Worm (Caenorhabditis elegans) whole organism, young adult: Measurements from ENCODE around the gene T26H8.4.

Experiments
- C17E4.6 ChIP-seq: fragments of 200-800 bp; sonication (Bioruptor generic); IDR thresholded peaks from 2 replicates; pipeline ENCODE4 v1.3.6; 2022; ENCODE audit warnings: missing genetic modification reagents, missing genetic modification characterization, missing compliant biosample characterization
- F22D6.2 ChIP-seq: sonication (generic microtip); optimal IDR thresholded peaks from 2 replicates; lab custom pipeline; 2016; ENCODE audit warnings: mild to moderate bottlenecking, missing genetic modification characterization, missing compliant biosample characterization
- F33H1.4 ChIP-seq: fragments of 200-800 bp; sonication (Bioruptor generic); IDR thresholded peaks from 2 replicates; pipeline ENCODE4 v1.3.6; 2022; ENCODE audit warnings: missing genetic modification reagents, missing genetic modification characterization, missing compliant biosample characterization
- Y79H2A.3 ChIP-seq: fragments of 200-800 bp; sonication (Bioruptor generic); conservative IDR thresholded peaks from 2 replicates; pipeline ENCODE4 v1.3.6; 2022; ENCODE audit warnings: missing genetic modification reagents, missing genetic modification characterization, missing compliant biosample characterization
- Y95B8A.8 ChIP-seq: fragments of 200-800 bp; sonication (Bioruptor generic); IDR thresholded peaks from 2 replicates; pipeline ENCODE4 v1.3.6; 2022; ENCODE audit warnings: missing genetic modification reagents, missing genetic modification characterization, missing compliant biosample characterization
- akir-1 ChIP-seq: fragments of 200-800 bp; sonication (Bioruptor generic); optimal IDR thresholded peaks from 2 replicates; lab custom pipeline; 2018; ENCODE audit warnings: mild to moderate bottlenecking, missing genetic modification characterization, moderate library complexity, missing compliant biosample characterization
- ama-1 ChIP-seq, 3 experiments: fragments of 150-350 bp in 1 of 3; sonication (generic microtip) in 2 of 3; optimal IDR thresholded peaks; 2 replicates each; lab custom pipeline; 2014 to 2018; ENCODE audit warnings: missing biosample characterization in 2 of 3, missing genetic modification characterization in 2 of 3, missing genetic modification reagents in 2 of 3
- aptf-3 ChIP-seq: fragments of 200-800 bp; sonication (Bioruptor generic); IDR thresholded peaks from 2 replicates; pipeline ENCODE4 v1.3.6; 2022; ENCODE audit warnings: missing genetic modification characterization, missing compliant biosample characterization
- atf-7 ChIP-seq: sonication (generic microtip); optimal IDR thresholded peaks from 2 replicates; lab custom pipeline; 2017; ENCODE audit warnings: mild to moderate bottlenecking, missing genetic modification characterization, missing compliant biosample characterization
- athp-1 ChIP-seq: sonication (generic microtip); optimal IDR thresholded peaks from 2 replicates; lab custom pipeline; 2017; ENCODE audit warnings: mild to moderate bottlenecking, missing genetic modification characterization, missing compliant biosample characterization
- ccch-3 ChIP-seq: fragments of 200-800 bp; sonication (Bioruptor generic); optimal IDR thresholded peaks from 2 replicates; lab custom pipeline; 2018; ENCODE audit warnings: mild to moderate bottlenecking, missing genetic modification characterization, missing compliant biosample characterization
- cebp-1 ChIP-seq, 2 experiments: fragments of 200-800 bp in 1 of 2; sonication (Bioruptor generic) in 1 of 2; sonication (generic microtip) in 1 of 2; IDR thresholded peaks in 1 of 2; optimal IDR thresholded peaks in 1 of 2; 2 replicates each; pipeline versions ENCODE4 v1.3.6 to Lab custom; 2017 to 2022; ENCODE audit warnings: missing compliant biosample characterization in 2 of 2, missing genetic modification characterization in 2 of 2, mild to moderate bottlenecking in 1 of 2, missing genetic modification reagents in 1 of 2, moderate library complexity in 1 of 2
- ceh-100 ChIP-seq: fragments of 200-800 bp; sonication (Bioruptor generic); IDR thresholded peaks from 2 replicates; pipeline ENCODE4 v1.3.6; 2022; ENCODE audit warnings: missing genetic modification reagents, missing genetic modification characterization, missing compliant biosample characterization
- ceh-40 ChIP-seq: fragments of 200-800 bp; sonication (Bioruptor generic); IDR thresholded peaks from 2 replicates; pipeline ENCODE4 v1.3.6; 2022; ENCODE audit warnings: missing genetic modification characterization, missing compliant biosample characterization
- ceh-91 ChIP-seq: fragments of 200-800 bp; sonication (Bioruptor generic); IDR thresholded peaks from 2 replicates; pipeline ENCODE4 v1.3.6; 2022; ENCODE audit warnings: missing genetic modification reagents, missing genetic modification characterization, missing compliant biosample characterization
- dox-1 ChIP-seq: fragments of 200-800 bp; sonication (Bioruptor generic); IDR thresholded peaks from 2 replicates; pipeline ENCODE4 v1.3.6; 2022; ENCODE audit warnings: missing genetic modification reagents, missing genetic modification characterization, missing compliant biosample characterization
- dpl-1 ChIP-seq: fragments of 150-350 bp; optimal IDR thresholded peaks from 2 replicates; lab custom pipeline; 2014; ENCODE audit warnings: missing biosample characterization, missing genetic modification reagents, missing genetic modification characterization
- efl-1 ChIP-seq: fragments of 150-350 bp; optimal IDR thresholded peaks from 2 replicates; lab custom pipeline; 2014; ENCODE audit warnings: missing biosample characterization, missing genetic modification reagents, missing genetic modification characterization
- egl-44 ChIP-seq: fragments of 200-800 bp; sonication (Bioruptor generic); IDR thresholded peaks from 2 replicates; pipeline ENCODE4 v1.3.6; 2022; ENCODE audit warnings: missing genetic modification reagents, missing genetic modification characterization, missing compliant biosample characterization
- egrh-3 ChIP-seq: fragments of 200-800 bp; sonication (Bioruptor generic); IDR thresholded peaks from 2 replicates; pipeline ENCODE4 v1.3.6; 2022; ENCODE audit warnings: missing genetic modification reagents, missing genetic modification characterization, missing compliant biosample characterization
- ekl-4 ChIP-seq: fragments of 200-800 bp; sonication (Bioruptor generic); IDR thresholded peaks from 2 replicates; pipeline ENCODE4 v1.3.6; 2022; ENCODE audit warnings: missing genetic modification reagents, missing genetic modification characterization, missing compliant biosample characterization
- ets-4 ChIP-seq: fragments of 200-800 bp; sonication (Bioruptor generic); optimal IDR thresholded peaks from 2 replicates; lab custom pipeline; 2018; ENCODE audit warnings: mild to moderate bottlenecking, missing genetic modification characterization, missing compliant biosample characterization
- him-1 ChIP-seq: sonication (generic microtip); optimal IDR thresholded peaks from 2 replicates; lab custom pipeline; 2016; ENCODE audit warnings: missing genotype, missing genetic modification reagents, missing genetic modification characterization, missing compliant biosample characterization
- hrde-1 ChIP-seq: sonication (generic microtip); optimal IDR thresholded peaks from 2 replicates; lab custom pipeline; 2016; ENCODE audit warnings: missing genetic modification characterization, mild to moderate bottlenecking, missing compliant biosample characterization, moderate library complexity, missing genotype, missing genetic modification reagents, borderline replicate concordance
- hsf-1 ChIP-seq: fragments of 200-800 bp; sonication (Bioruptor generic); IDR thresholded peaks from 2 replicates; pipeline ENCODE4 v1.3.6; 2022; ENCODE audit warnings: missing genetic modification reagents, missing genetic modification characterization, missing compliant biosample characterization
- lir-1 ChIP-seq: fragments of 200-800 bp; sonication (Bioruptor generic); conservative IDR thresholded peaks from 2 replicates; pipeline ENCODE4 v1.3.6; 2022; ENCODE audit warnings: missing genetic modification reagents, missing genetic modification characterization, missing compliant biosample characterization
- madf-10 ChIP-seq: sonication (generic microtip); optimal IDR thresholded peaks from 2 replicates; lab custom pipeline; 2016; ENCODE audit warnings: mild to moderate bottlenecking, missing genetic modification characterization, missing compliant biosample characterization
- madf-6 ChIP-seq: fragments of 200-800 bp; sonication (Bioruptor generic); IDR thresholded peaks from 2 replicates; pipeline ENCODE4 v1.3.6; 2022; ENCODE audit warnings: missing genetic modification reagents, missing genetic modification characterization, missing compliant biosample characterization
- nfya-1 ChIP-seq: sonication (generic microtip); optimal IDR thresholded peaks from 2 replicates; lab custom pipeline; 2017; ENCODE audit warnings: antibody characterized with exemption, missing compliant biosample characterization, missing genetic modification characterization, borderline replicate concordance; ENCODE audit not compliant: insufficient read depth
- nhr-80 ChIP-seq: sonication (generic microtip); optimal IDR thresholded peaks from 2 replicates; lab custom pipeline; 2016; ENCODE audit warnings: missing genetic modification characterization, missing compliant biosample characterization
- pha-4 ChIP-seq: fragments of 150-350 bp; sonication (generic microtip); optimal IDR thresholded peaks from 2 replicates; lab custom pipeline; 2014; ENCODE audit warnings: missing biosample characterization, missing genetic modification reagents, missing genetic modification characterization
- rec-8 ChIP-seq, 2 experiments: sonication (generic microtip); optimal IDR thresholded peaks; 2 replicates each; lab custom pipeline; 2016; ENCODE audit warnings: mild to moderate bottlenecking in 2 of 2, missing genetic modification characterization in 2 of 2, missing genetic modification reagents in 2 of 2, missing genotype in 2 of 2, missing biosample characterization in 1 of 2, missing compliant biosample characterization in 1 of 2, moderate library complexity in 1 of 2
- repo-1 ChIP-seq: sonication (generic microtip); optimal IDR thresholded peaks from 2 replicates; lab custom pipeline; 2017; ENCODE audit warnings: mild to moderate bottlenecking, missing genetic modification characterization, missing compliant biosample characterization
- snpc-1.1 ChIP-seq: sonication (generic microtip); optimal IDR thresholded peaks from 2 replicates; lab custom pipeline; 2017; ENCODE audit warnings: missing genetic modification characterization, mild to moderate bottlenecking, missing compliant biosample characterization, antibody characterized with exemption, moderate library complexity, missing genotype, missing genetic modification reagents; ENCODE audit not compliant: insufficient read depth
- sptf-2 ChIP-seq: fragments of 200-800 bp; sonication (Bioruptor generic); optimal IDR thresholded peaks from 2 replicates; lab custom pipeline; 2018; ENCODE audit warnings: mild to moderate bottlenecking, missing genetic modification characterization, missing compliant biosample characterization
- unc-130 ChIP-seq: sonication (generic microtip); optimal IDR thresholded peaks from 2 replicates; lab custom pipeline; 2016; ENCODE audit warnings: missing genetic modification reagents, missing genetic modification characterization, missing compliant biosample characterization
- unc-62 ChIP-seq: fragments of 150-350 bp; optimal IDR thresholded peaks from 2 replicates; lab custom pipeline; 2014; ENCODE audit warnings: missing biosample characterization, missing genetic modification reagents, missing genetic modification characterization
- xnd-1 ChIP-seq: sonication (generic microtip); optimal IDR thresholded peaks from 2 replicates; lab custom pipeline; 2016; ENCODE audit warnings: missing genotype, missing genetic modification reagents, missing genetic modification characterization, missing compliant biosample characterization
- ztf-22 ChIP-seq: fragments of 200-800 bp; sonication (Bioruptor generic); optimal IDR thresholded peaks from 2 replicates; lab custom pipeline; 2018; ENCODE audit warnings: mild to moderate bottlenecking, missing genetic modification characterization, moderate library complexity, missing compliant biosample characterization
- ztf-26 ChIP-seq: sonication (generic microtip); optimal IDR thresholded peaks from 2 replicates; lab custom pipeline; 2017; ENCODE audit warnings: missing genetic modification characterization, missing compliant biosample characterization
- ztf-28 ChIP-seq: fragments of 200-800 bp; sonication (Bioruptor generic); IDR thresholded peaks from 2 replicates; pipeline ENCODE4 v1.3.6; 2022; ENCODE audit warnings: missing genetic modification reagents, missing genetic modification characterization, missing compliant biosample characterization

The T26H8.4 gene

ce11 chrV:15298597-15298996 lies 8.0 kb downstream of the T26H8.4 start, which contains the start of gene cpr-3:
cpr-3 (minus strand) TSS chrV:15298700.
- TF ChIP-seq Y79H2A.3 (no peak), cebp-1 (GFP tag; IDR thresholded peaks at IDR 0.05; lab: Robert Waterston, UW) (no peak), cebp-1 (tag; optimal IDR thresholded peaks at IDR 0.05; lab: Kevin White, UChicago) (no peak), madf-10 (tag; lab: Kevin White, UChicago) (peak; percentile 24), pha-4 (tag; lab: Kevin White, UChicago) (peak; percentile 23), ets-4 (GFP tag; lab: Kevin White, UChicago) (peak; percentile 83), atf-7 (tag; lab: Kevin White, UChicago) (peak; percentile 69), Y95B8A.8 (GFP tag; lab: Robert Waterston, UW) (no peak), nhr-80 (peak; percentile 97), xnd-1 (tag; lab: Kevin White, UChicago) (no peak), ztf-22 (GFP tag; lab: Kevin White, UChicago) (peak; percentile 88), snpc-1.1 (tag; lab: Kevin White, UChicago) (no peak), ama-1 (optimal IDR thresholded peaks at IDR 0.05; lab: Kevin White, UChicago) (no peak), ama-1 (GFP tag; optimal IDR thresholded peaks at IDR 0.05; lab: Kevin White, UChicago) (no peak), ekl-4 (GFP tag; lab: Robert Waterston, UW) (no peak), F33H1.4 (GFP tag; lab: Robert Waterston, UW) (no peak), unc-130 (GFP tag; lab: Kevin White, UChicago) (no peak)

ce11 chrV:15295436-15295835 lies 11.2 kb downstream of the T26H8.4 start:
- TF ChIP-seq egl-44 (GFP tag; lab: Robert Waterston, UW) (peak; percentile 29; the same call in 1 of the 2 replicates), egrh-3 (GFP tag; lab: Robert Waterston, UW) (0 out of 2 replicates have a peak, but pooled peaks have one; percentile 19), hsf-1 (GFP tag; lab: Robert Waterston, UW) (peak; percentile 96), madf-6 (peak; percentile 50), ceh-40 (peak; percentile 63; the same call in 1 of the 2 replicates), dox-1 (peak; percentile 77), ceh-100 (GFP tag; lab: Robert Waterston, UW) (peak; percentile 53)

DNA sequence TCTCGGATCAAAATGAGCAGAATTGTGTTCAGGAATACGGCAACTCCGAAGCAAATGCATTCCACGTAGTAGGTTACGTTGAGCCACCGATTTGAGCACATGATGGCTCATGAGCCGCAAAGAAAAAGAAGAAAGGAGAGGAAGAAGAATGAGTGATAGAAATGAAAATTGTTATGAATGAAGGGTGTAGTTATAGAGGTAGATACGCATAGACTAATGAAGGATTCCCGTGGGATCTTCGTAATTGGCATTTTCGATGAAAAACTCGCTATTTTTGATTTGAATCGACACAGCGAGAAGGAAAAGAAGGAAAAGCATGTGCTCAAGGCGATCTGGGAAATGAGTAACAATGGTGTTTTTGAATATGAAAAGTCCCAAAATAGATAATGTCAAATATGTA lies 12.8 kb downstream of the T26H8.4 start, which contains the start of gene str-96:
Gene str-96, minus strand, starts transcription at position 101 of the 400 bp plus-strand sequence.
- TF ChIP-seq dpl-1 (GFP tag; lab: Kevin White, UChicago), result no peak
- no peak for TF ChIP-seq ztf-28 (GFP tag; lab: Robert Waterston, UW)
- TF ChIP-seq akir-1 (GFP tag; lab: Kevin White, UChicago), result no peak
- TF ChIP-seq him-1 (tag; lab: Kevin White, UChicago), result no peak
- no peak for TF ChIP-seq hrde-1 (tag; lab: Kevin White, UChicago)
- TF ChIP-seq unc-130 (GFP tag; lab: Kevin White, UChicago), result no peak
- no peak for TF ChIP-seq rec-8 (tag; optimal IDR thresholded peaks at IDR 0.05; lab: Kevin White, UChicago)
- TF ChIP-seq athp-1 (tag; lab: Kevin White, UChicago), result no peak
- no peak for TF ChIP-seq nfya-1 (tag; lab: Kevin White, UChicago)
- TF ChIP-seq, all 124 proteins: peak for 0

ce11 chrV:15290995-15291394 lies 15.7 kb downstream of the T26H8.4 start, which contains the start of gene cyp-34A2:
cyp-34A2 (minus strand) TSS chrV:15291095.
- TF ChIP-seq Y95B8A.8 (GFP tag; lab: Robert Waterston, UW), result no peak
- TF ChIP-seq efl-1, result no peak
- no peak for TF ChIP-seq unc-62 (GFP tag; lab: Kevin White, UChicago)
- no peak for TF ChIP-seq C17E4.6 (GFP tag; lab: Robert Waterston, UW)
- TF ChIP-seq lir-1 (GFP tag; lab: Robert Waterston, UW), result no peak
- no peak for TF ChIP-seq aptf-3
- TF ChIP-seq sptf-2 (GFP tag; lab: Kevin White, UChicago), result no peak
- TF ChIP-seq F22D6.2 (tag; lab: Kevin White, UChicago), result no peak
- TF ChIP-seq ztf-26, result no peak
- TF ChIP-seq ccch-3, result no peak
- TF ChIP-seq ceh-91 (GFP tag; lab: Robert Waterston, UW), result no peak
- no peak for TF ChIP-seq repo-1 (tag; lab: Kevin White, UChicago)
- TF ChIP-seq egrh-3 (GFP tag; lab: Robert Waterston, UW), result no peak
- no peak for TF ChIP-seq atf-7 (tag; lab: Kevin White, UChicago)
- no peak for TF ChIP-seq dox-1
- TF ChIP-seq ceh-100 (GFP tag; lab: Robert Waterston, UW), result no peak
- no peak for TF ChIP-seq ets-4 (GFP tag; lab: Kevin White, UChicago)
